Fruit fly (Drosophila melanogaster) whole organism, prepupa: Measurements from ENCODE around the gene obst-H.

Experiments
- CG15336 ChIP-seq: fragments of 200-800 bp; sonication (Bioruptor generic); IDR thresholded peaks from 2 replicates; pipeline ENCODE4 v1.3.6; 2022; ENCODE audit warnings: missing biosample characterization, missing genetic modification characterization
- CG6854 ChIP-seq: fragments of 200-800 bp; sonication (Bioruptor generic); optimal IDR thresholded peaks from 2 replicates; lab custom pipeline; 2017; ENCODE audit warnings: missing biosample characterization, mild to moderate bottlenecking, missing genetic modification characterization
- Hr38 ChIP-seq: sonication (Bioruptor generic); optimal IDR thresholded peaks from 2 replicates; lab custom pipeline; 2016; ENCODE audit warnings: missing biosample characterization, missing genetic modification characterization
- achi ChIP-seq: fragments of 200-800 bp; sonication (Bioruptor generic); optimal IDR thresholded peaks from 3 replicates; lab custom pipeline; 2016; ENCODE audit warnings: missing biosample characterization, missing genetic modification characterization
- lz ChIP-seq: fragments of 200-800 bp; sonication (Bioruptor generic); optimal IDR thresholded peaks from 3 replicates; lab custom pipeline; 2016; ENCODE audit warnings: missing biosample characterization, missing genetic modification characterization
- topi ChIP-seq: fragments of 200-800 bp; sonication (Bioruptor generic); optimal IDR thresholded peaks from 3 replicates; lab custom pipeline; 2016; ENCODE audit warnings: missing biosample characterization, missing genetic modification characterization

DNA sequence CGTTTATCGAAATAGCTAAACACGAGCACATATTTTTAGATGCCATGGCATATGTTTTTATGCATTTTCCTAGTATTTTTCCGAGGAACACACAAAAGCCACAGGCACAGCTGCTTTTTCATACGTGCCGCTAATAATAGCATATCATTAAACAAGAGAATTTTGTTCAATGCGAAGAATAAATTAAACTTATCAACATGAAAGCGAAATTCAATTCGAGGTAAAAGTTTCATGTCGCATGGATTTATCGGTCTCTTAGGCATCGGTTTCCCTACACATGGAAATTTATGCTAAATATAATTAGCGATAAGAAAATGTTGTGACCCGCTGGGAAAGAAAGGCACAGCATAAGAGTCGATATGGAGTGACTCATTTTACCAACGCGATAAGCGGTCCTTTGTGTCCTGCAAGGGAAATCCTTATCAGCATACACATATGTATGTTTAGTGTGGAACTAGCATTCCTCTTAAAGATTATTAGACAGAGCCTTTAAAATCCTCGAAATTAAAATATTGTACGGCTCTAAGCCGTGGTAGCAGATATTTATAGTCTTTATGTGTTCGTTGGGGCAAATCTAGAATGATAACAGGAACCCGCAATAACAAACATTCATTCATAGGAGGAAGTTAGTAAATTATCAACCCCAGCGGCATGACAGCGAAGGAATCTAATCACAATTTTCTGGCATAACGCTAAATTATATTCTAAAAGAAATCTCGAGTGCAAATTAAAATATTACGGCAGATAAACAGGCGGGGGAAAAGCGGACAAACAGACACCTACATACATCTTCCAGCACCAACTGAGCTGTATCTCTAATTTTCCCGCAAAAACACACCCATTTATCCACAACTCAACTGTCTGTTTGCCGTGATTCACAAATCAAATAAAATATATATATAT is 2.6 kb upstream of the obst-H start, which contains the start of gene CG43248:
- TF ChIP-seq achi = no peak
- TF ChIP-seq Hr38 (GFP tag; lab: Kevin White, UChicago) = no peak
- TF ChIP-seq CG15336 (GFP tag; lab: Robert Waterston, UW) = no peak
- TF ChIP-seq lz = no peak
- TF ChIP-seq CG6854 = no peak
- TF ChIP-seq topi = no peak
